Fruit fly (Drosophila melanogaster): Measurements from ENCODE around the gene inaF-B.
"Not testable (repeated sequence)": the region's sequence is repeated elsewhere in the genome, so short reads cannot be mapped to it uniquely, and the experiment has no call there.

dm6 chrX:11753973-11754372 is 21.4 kb upstream of the inaF-B start, which contains the start of gene m:
- TF ChIP-seq usp (GFP tag; optimal IDR thresholded peaks at IDR 0.05); h (GFP tag; optimal IDR thresholded peaks at IDR 0.05); dmrt93B (GFP tag; optimal IDR thresholded peaks at IDR 0.05); dl (GFP tag; optimal IDR thresholded peaks at IDR 0.05; ENCODE audit: insufficient read depth in 1 of 2, partially characterized antibody in 2 of 2); Hr78 (GFP tag; optimal IDR thresholded peaks at IDR 0.05); fru (GFP tag; optimal IDR thresholded peaks at IDR 0.05); br (GFP tag; optimal IDR thresholded peaks at IDR 0.05); OdsH (GFP tag; optimal IDR thresholded peaks at IDR 0.05); HLH106 (tag; optimal IDR thresholded peaks at IDR 0.05); Jra (GFP tag; optimal IDR thresholded peaks at IDR 0.05); brk (GFP tag; optimal IDR thresholded peaks at IDR 0.05): not testable (repeated sequence)
